Worm (Caenorhabditis elegans): ENCODE data around the gene C49G7.7.

C49G7.7 gene

DNA sequence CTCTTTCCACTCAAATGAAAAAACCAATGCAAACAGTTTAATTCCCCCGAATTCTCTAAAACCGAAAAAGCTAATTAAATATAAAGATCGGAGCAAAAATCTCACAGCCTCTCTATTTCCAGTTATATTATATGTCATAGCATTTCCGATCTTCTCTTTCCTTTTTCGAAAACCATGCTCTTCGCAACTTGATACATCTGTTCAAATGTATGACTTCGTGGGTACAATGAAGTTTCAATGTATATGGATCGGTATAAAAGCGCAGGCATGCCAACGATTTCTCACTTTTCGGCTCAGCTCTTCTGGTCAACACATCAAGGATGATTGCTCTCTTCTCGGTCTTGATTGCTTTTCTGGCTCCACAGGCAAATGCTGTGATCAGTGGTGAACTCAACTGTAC is 11.8 kb downstream of the C49G7.7 start, which contains the start of gene phat-7:
phat-7 (plus strand) TSS at position 301 of the 400 bp plus-strand sequence.
- TF ChIP-seq snpc-4 (tag; optimal IDR thresholded peaks at IDR 0.05), result no peak
- no peak for TF ChIP-seq fkh-10 (GFP tag; optimal IDR thresholded peaks at IDR 0.05)
- no peak for TF ChIP-seq ztf-4 (tag; optimal IDR thresholded peaks at IDR 0.05)
- TF ChIP-seq skn-1 (tag; optimal IDR thresholded peaks at IDR 0.05), result no peak
- TF ChIP-seq ceh-9 (tag; optimal IDR thresholded peaks at IDR 0.05), result no peak
- TF ChIP-seq ceh-28 (tag; optimal IDR thresholded peaks at IDR 0.05), result no peak
- no peak for TF ChIP-seq fkh-2 (tag; optimal IDR thresholded peaks at IDR 0.05)
- no peak for TF ChIP-seq pqm-1 (tag; optimal IDR thresholded peaks at IDR 0.05)
- TF ChIP-seq egl-27 (tag; optimal IDR thresholded peaks at IDR 0.05), result no peak
- no peak for TF ChIP-seq sea-2 (GFP tag; optimal IDR thresholded peaks at IDR 0.05)
- no peak for TF ChIP-seq ceh-82 (tag; optimal IDR thresholded peaks at IDR 0.05)
- no peak for TF ChIP-seq mdl-1 (tag; optimal IDR thresholded peaks at IDR 0.05)
- TF ChIP-seq egl-5 (tag; optimal IDR thresholded peaks at IDR 0.05), result no peak
- TF ChIP-seq lin-39 (tag; optimal IDR thresholded peaks at IDR 0.05), result no peak
- no peak for TF ChIP-seq lin-15B (tag; optimal IDR thresholded peaks at IDR 0.05)

DNA sequence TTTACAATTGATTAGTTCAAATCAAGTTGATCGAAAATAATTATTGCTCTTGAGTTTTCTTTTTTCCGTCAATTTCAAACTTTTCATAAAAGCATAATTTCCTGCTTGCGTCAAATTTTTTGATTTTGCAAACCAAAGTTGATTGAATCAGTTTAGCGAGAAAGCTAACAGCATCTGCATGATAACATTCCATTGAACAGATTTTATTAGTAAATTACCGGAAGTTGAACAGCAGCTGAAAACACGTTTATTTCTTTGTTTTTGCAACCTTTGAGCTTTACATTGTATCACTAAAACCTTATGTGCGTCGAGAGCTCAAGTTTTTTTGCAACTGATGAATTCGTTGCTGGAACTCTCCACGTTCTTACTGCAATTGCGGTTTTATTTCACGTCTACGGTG is 13.3 kb downstream of the C49G7.7 start, which contains the start of gene srh-169:
srh-169 (plus strand) TSS at position 301 of the 400 bp plus-strand sequence.
- TF ChIP-seq fos-1 (tag; optimal IDR thresholded peaks at IDR 0.05), result no peak
- TF ChIP-seq ama-1 (optimal IDR thresholded peaks at IDR 0.05), result no peak
- TF ChIP-seq lsy-12 (tag; optimal IDR thresholded peaks at IDR 0.05), result no peak
- no peak for TF ChIP-seq ceh-16 (tag; optimal IDR thresholded peaks at IDR 0.05)
- no peak for TF ChIP-seq tbx-2 (tag; optimal IDR thresholded peaks at IDR 0.05)
- TF ChIP-seq ceh-82 (tag; optimal IDR thresholded peaks at IDR 0.05), result no peak
- TF ChIP-seq nfya-1 (tag; optimal IDR thresholded peaks at IDR 0.05; ENCODE audit: insufficient read depth), result no peak
- TF ChIP-seq aly-2 (tag; optimal IDR thresholded peaks at IDR 0.05), result no peak
- TF ChIP-seq fkh-10 (GFP tag; optimal IDR thresholded peaks at IDR 0.05), result no peak
- no peak for TF ChIP-seq nhr-76 (tag; optimal IDR thresholded peaks at IDR 0.05)
- TF ChIP-seq nhr-12 (tag; optimal IDR thresholded peaks at IDR 0.05), result no peak
- TF ChIP-seq jun-1 (tag; optimal IDR thresholded peaks at IDR 0.05), result no peak
- TF ChIP-seq fkh-2 (tag; optimal IDR thresholded peaks at IDR 0.05), result no peak
- no peak for TF ChIP-seq R02D3.7 (tag; optimal IDR thresholded peaks at IDR 0.05)
- TF ChIP-seq pha-4 (tag; optimal IDR thresholded peaks at IDR 0.05), result no peak
- TF ChIP-seq unc-62 (GFP tag; optimal IDR thresholded peaks at IDR 0.05), result no peak
- TF ChIP-seq snpc-4 (tag; optimal IDR thresholded peaks at IDR 0.05), result no peak
- TF ChIP-seq ztf-4 (tag; optimal IDR thresholded peaks at IDR 0.05), result no peak

DNA sequence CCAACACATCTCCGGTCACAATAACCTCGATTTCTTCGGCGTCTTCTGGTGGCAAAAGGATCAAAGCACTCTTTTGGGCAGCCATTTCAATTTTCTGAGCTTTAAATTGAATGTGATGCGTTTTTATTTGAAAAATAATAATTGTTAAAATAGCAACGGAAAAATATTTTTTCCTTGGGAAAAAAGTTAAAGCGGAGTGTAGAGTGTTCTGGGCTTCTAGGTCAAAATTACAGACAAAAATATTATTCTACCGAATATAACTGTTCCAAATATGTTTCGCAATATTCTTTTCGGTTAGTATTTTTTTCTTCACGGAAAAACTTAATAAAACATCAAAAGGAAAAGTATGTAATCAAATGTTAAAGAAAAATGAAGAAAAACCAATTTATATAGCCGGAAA is 20.7 kb downstream of the C49G7.7 start, which contains the start of gene djr-1.2:
djr-1.2 (minus strand) TSS at position 101 of the 400 bp plus-strand sequence.
- TF ChIP-seq ama-1 (optimal IDR thresholded peaks at IDR 0.05) (no peak), pha-4 (tag; optimal IDR thresholded peaks at IDR 0.05) (no peak), ztf-11 (tag; optimal IDR thresholded peaks at IDR 0.05) (no peak), lin-15B (tag; optimal IDR thresholded peaks at IDR 0.05) (no peak), ZK546.5 (tag; optimal IDR thresholded peaks at IDR 0.05) (no peak), egl-27 (tag; optimal IDR thresholded peaks at IDR 0.05) (no peak), hmg-11 (tag; optimal IDR thresholded peaks at IDR 0.05) (no peak), nhr-25 (tag; optimal IDR thresholded peaks at IDR 0.05) (no peak), jun-1 (tag; optimal IDR thresholded peaks at IDR 0.05) (no peak), nhr-77 (tag; optimal IDR thresholded peaks at IDR 0.05) (no peak), egl-5 (tag; optimal IDR thresholded peaks at IDR 0.05) (no peak), pqm-1 (tag; optimal IDR thresholded peaks at IDR 0.05) (no peak), nhr-28 (tag; optimal IDR thresholded peaks at IDR 0.05) (no peak), sea-2 (GFP tag; optimal IDR thresholded peaks at IDR 0.05) (no peak), daf-12 (tag; optimal IDR thresholded peaks at IDR 0.05) (no peak), aly-2 (tag; optimal IDR thresholded peaks at IDR 0.05) (no peak)

- TF ChIP-seq ceh-9 (tag; optimal IDR thresholded peaks at IDR 0.05) (no peak), nfya-1 (tag; optimal IDR thresholded peaks at IDR 0.05; ENCODE audit: insufficient read depth) (no peak), fkh-2 (tag; optimal IDR thresholded peaks at IDR 0.05) (no peak), eor-1 (tag; optimal IDR thresholded peaks at IDR 0.05) (no peak), nhr-76 (tag; optimal IDR thresholded peaks at IDR 0.05) (no peak), snpc-4 (tag; optimal IDR thresholded peaks at IDR 0.05) (no peak), nhr-28 (tag; optimal IDR thresholded peaks at IDR 0.05) (no peak), hmg-11 (tag; optimal IDR thresholded peaks at IDR 0.05) (no peak), ZK546.5 (tag; optimal IDR thresholded peaks at IDR 0.05) (no peak), nhr-25 (tag; optimal IDR thresholded peaks at IDR 0.05) (no peak)
These were observed 21.9 kb downstream of the C49G7.7 start for ce11 chrV:4056203-4056602.
